Fruit fly (Drosophila melanogaster) whole organism, pupa: Measurements from ENCODE around the gene CG5665.
A peak's percentile ranks its signal among the peaks of the same experiment; 100 is the strongest.

Source experiments
- CG10348 ChIP-seq: fragments of 200-800 bp; sonication (Bioruptor generic); IDR thresholded peaks from 2 replicates; pipeline ENCODE4 v1.3.6; 2022; ENCODE audit warnings: missing biosample characterization, missing genetic modification characterization
- CG12605 ChIP-seq: fragments of 200-800 bp; sonication (Bioruptor generic); IDR thresholded peaks from 2 replicates; pipeline ENCODE4 v1.3.6; 2022; ENCODE audit warnings: missing biosample characterization, missing genetic modification characterization
- CG13204 ChIP-seq: fragments of 200-800 bp; sonication (Bioruptor generic); optimal IDR thresholded peaks from 2 replicates; lab custom pipeline; 2018; ENCODE audit warnings: missing biosample characterization, mild to moderate bottlenecking, missing genetic modification characterization, moderate library complexity
- CG14655 ChIP-seq: fragments of 200-800 bp; sonication (Bioruptor generic); optimal IDR thresholded peaks from 3 replicates; lab custom pipeline; 2017; ENCODE audit warnings: mild to moderate bottlenecking, missing biosample characterization, missing genetic modification reagents, missing genetic modification characterization
- CG15710 ChIP-seq: fragments of 200-800 bp; sonication (Bioruptor generic); optimal IDR thresholded peaks from 2 replicates; lab custom pipeline; 2018; ENCODE audit warnings: missing biosample characterization, mild to moderate bottlenecking, missing genetic modification characterization, moderate library complexity
- CG17806 ChIP-seq: fragments of 200-800 bp; sonication (Bioruptor generic); optimal IDR thresholded peaks from 2 replicates; lab custom pipeline; 2018; ENCODE audit warnings: missing biosample characterization, mild to moderate bottlenecking, missing genetic modification characterization, moderate library complexity
- CG32121 ChIP-seq: fragments of 200-800 bp; sonication (Bioruptor generic); IDR thresholded peaks from 2 replicates; pipeline ENCODE4 v1.3.6; 2022; ENCODE audit warnings: missing biosample characterization, missing genetic modification characterization
- CG4496 ChIP-seq: fragments of 200-800 bp; sonication (Bioruptor generic); IDR thresholded peaks from 3 replicates; pipeline ENCODE4 v1.3.6; 2022; ENCODE audit warnings: missing biosample characterization, missing genetic modification characterization
- CG8159 ChIP-seq: fragments of 200-800 bp; sonication (Bioruptor generic); optimal IDR thresholded peaks from 3 replicates; lab custom pipeline; 2018; ENCODE audit warnings: missing biosample characterization, mild to moderate bottlenecking, missing genetic modification characterization, moderate library complexity
- CG8301 ChIP-seq: fragments of 200-800 bp; sonication (Bioruptor generic); optimal IDR thresholded peaks from 2 replicates; lab custom pipeline; 2018; ENCODE audit warnings: missing biosample characterization, mild to moderate bottlenecking, missing genetic modification characterization
- CG9948 ChIP-seq: fragments of 200-800 bp; sonication (Bioruptor generic); optimal IDR thresholded peaks from 2 replicates; lab custom pipeline; 2018; ENCODE audit warnings: missing biosample characterization, mild to moderate bottlenecking, missing genetic modification characterization, moderate library complexity
- D1 ChIP-seq: fragments of 200-800 bp; sonication (Bioruptor generic); optimal IDR thresholded peaks from 2 replicates; lab custom pipeline; 2018; ENCODE audit warnings: missing biosample characterization, mild to moderate bottlenecking, missing genetic modification characterization, moderate library complexity
- EcR ChIP-seq: fragments of 200-800 bp; sonication (Bioruptor generic); optimal IDR thresholded peaks from 3 replicates; lab custom pipeline; 2019; ENCODE audit warnings: missing biosample characterization, missing genetic modification characterization, mild to moderate bottlenecking, moderate library complexity, missing genetic modification reagents
- Ets98B ChIP-seq: fragments of 200-800 bp; sonication (Bioruptor generic); IDR thresholded peaks from 2 replicates; pipeline ENCODE4 v1.3.6; 2022; ENCODE audit warnings: missing biosample characterization, missing genetic modification characterization
- Pif1A ChIP-seq: fragments of 200-800 bp; sonication (Bioruptor generic); optimal IDR thresholded peaks from 3 replicates; lab custom pipeline; 2016; ENCODE audit warnings: missing biosample characterization, missing genetic modification characterization
- Pif1B ChIP-seq: fragments of 200-800 bp; sonication (Bioruptor generic); optimal IDR thresholded peaks from 3 replicates; lab custom pipeline; 2016; ENCODE audit warnings: missing biosample characterization, missing genetic modification characterization
- Snoo ChIP-seq: fragments of 200-800 bp; sonication (Bioruptor generic); optimal IDR thresholded peaks from 3 replicates; lab custom pipeline; 2017; ENCODE audit warnings: missing biosample characterization, mild to moderate bottlenecking, missing genetic modification characterization, inconsistent platforms
- fd96Ca ChIP-seq: fragments of 200-800 bp; sonication (Bioruptor generic); IDR thresholded peaks from 3 replicates; pipeline ENCODE4 v1.3.6; 2022; ENCODE audit warnings: missing biosample characterization, missing genetic modification characterization
- gl ChIP-seq: fragments of 200-800 bp; sonication (Bioruptor generic); optimal IDR thresholded peaks from 2 replicates; lab custom pipeline; 2018; ENCODE audit warnings: missing biosample characterization, mild to moderate bottlenecking, missing genetic modification characterization
- rn ChIP-seq: fragments of 200-800 bp; sonication (Bioruptor generic); IDR thresholded peaks from 2 replicates; pipeline ENCODE4 v1.3.6; 2022; ENCODE audit warnings: missing biosample characterization, missing genetic modification characterization

The CG5665 gene

dm6 chr3L:20387038-20387842, 28.9 kb downstream of the CG5665 start:
- TF ChIP-seq EcR (GFP tag; lab: Kevin White, UChicago) (peak; percentile 18), CG32121 (GFP tag; lab: Robert Waterston, UW) (peak; percentile 36; the same call in 1 of the 2 replicates), CG4496 (GFP tag; lab: Robert Waterston, UW) (no peak), CG13204 (GFP tag; lab: Kevin White, UChicago) (no peak), Pif1B (GFP tag; lab: Kevin White, UChicago) (no peak), CG8159 (tag; lab: Kevin White, UChicago) (no peak)

dm6 chr3L:20387843-20388163, 29.5 kb downstream of the CG5665 start:
- TF ChIP-seq CG13204 (GFP tag; lab: Kevin White, UChicago) (peak; percentile 26), CG8159 (tag; lab: Kevin White, UChicago) (no peak), gl (tag; lab: Kevin White, UChicago) (peak; percentile 45), CG9948 (tag; lab: Kevin White, UChicago) (no peak)

dm6 chr3L:20388983-20389382, 30.7 kb downstream of the CG5665 start:
- TF ChIP-seq D1 (tag; lab: Kevin White, UChicago) = no peak
- TF ChIP-seq Snoo (tag; lab: Kevin White, UChicago) = no peak
- TF ChIP-seq fd96Ca (GFP tag; lab: Robert Waterston, UW) = no peak
- no peak for TF ChIP-seq gl (tag; lab: Kevin White, UChicago)
- TF ChIP-seq Pif1A (GFP tag; lab: Kevin White, UChicago) = no peak
- no peak for TF ChIP-seq CG10348
- TF ChIP-seq CG4496 (GFP tag; lab: Robert Waterston, UW) = no peak
- no peak for TF ChIP-seq rn (GFP tag; lab: Robert Waterston, UW)
- no peak for TF ChIP-seq CG13204 (GFP tag; lab: Kevin White, UChicago)
- no peak for TF ChIP-seq EcR (GFP tag; lab: Kevin White, UChicago)

dm6 chr3L:20393357-20393756, 35.0 kb downstream of the CG5665 start, which contains the start of gene CG33969:
Gene CG33969, minus strand, starts transcription at chr3L:20393553.
- TF ChIP-seq CG15710 (tag; lab: Kevin White, UChicago) (no peak), CG12605 (GFP tag; lab: Robert Waterston, UW) (no peak), EcR (GFP tag; lab: Kevin White, UChicago) (no peak), CG32121 (GFP tag; lab: Robert Waterston, UW) (no peak), CG17806 (tag; lab: Kevin White, UChicago) (no peak), CG10348 (no peak), gl (tag; lab: Kevin White, UChicago) (no peak), Pif1B (GFP tag; lab: Kevin White, UChicago) (no peak), CG8301 (tag; lab: Kevin White, UChicago) (no peak), D1 (tag; lab: Kevin White, UChicago) (no peak), fd96Ca (GFP tag; lab: Robert Waterston, UW) (no peak), rn (GFP tag; lab: Robert Waterston, UW) (no peak)

- TF ChIP-seq fd96Ca (GFP tag; lab: Robert Waterston, UW) (0 out of 3 replicates have a peak, but pooled peaks have one; percentile 13), Pif1B (GFP tag; lab: Kevin White, UChicago) (peak; percentile 7), CG15710 (tag; lab: Kevin White, UChicago) (no peak)
Observed at dm6 chr3L:20395257-20395909, 37.1 kb downstream of the CG5665 start.

- no peak for TF ChIP-seq rn (GFP tag; lab: Robert Waterston, UW)
- no peak for TF ChIP-seq Ets98B (GFP tag; lab: Robert Waterston, UW)
- no peak for TF ChIP-seq CG4496 (GFP tag; lab: Robert Waterston, UW)
- no peak for TF ChIP-seq fd96Ca (GFP tag; lab: Robert Waterston, UW)
- no peak for TF ChIP-seq CG15710 (tag; lab: Kevin White, UChicago)
- TF ChIP-seq D1 (tag; lab: Kevin White, UChicago) = no peak
- TF ChIP-seq CG14655 (GFP tag; lab: Kevin White, UChicago) = no peak
- no peak for TF ChIP-seq Snoo (tag; lab: Kevin White, UChicago)
- TF ChIP-seq Pif1B (GFP tag; lab: Kevin White, UChicago) = no peak
- TF ChIP-seq CG9948 (tag; lab: Kevin White, UChicago) = no peak
- no peak for TF ChIP-seq CG8301 (tag; lab: Kevin White, UChicago)
- no peak for TF ChIP-seq CG12605 (GFP tag; lab: Robert Waterston, UW)
- no peak for TF ChIP-seq Pif1A (GFP tag; lab: Kevin White, UChicago)
- no peak for TF ChIP-seq EcR (GFP tag; lab: Kevin White, UChicago)
- TF ChIP-seq CG8159 (tag; lab: Kevin White, UChicago) = no peak
- no peak for TF ChIP-seq CG10348
- no peak for TF ChIP-seq gl (tag; lab: Kevin White, UChicago)
- no peak for TF ChIP-seq CG17806 (tag; lab: Kevin White, UChicago)
- TF ChIP-seq CG32121 (GFP tag; lab: Robert Waterston, UW) = no peak
- TF ChIP-seq CG13204 (GFP tag; lab: Kevin White, UChicago) = no peak
Observed at dm6 chr3L:20396047-20396446, 37.7 kb downstream of the CG5665 start.
